Worm (Caenorhabditis elegans) whole organism, L3 larva: ENCODE data around the gene del-8.
"Not testable (repeated sequence)": the region's sequence is repeated elsewhere in the genome, so short reads cannot be mapped to it uniquely, and the experiment has no call there.

Experiments
- R02D3.7 ChIP-seq: fragments of 150-350 bp; optimal IDR thresholded peaks from 2 replicates; lab custom pipeline; 2014; ENCODE audit warnings: missing biosample characterization, missing genetic modification characterization
- ZK546.5 ChIP-seq: sonication (generic microtip); optimal IDR thresholded peaks from 2 replicates; lab custom pipeline; 2017; ENCODE audit warnings: missing biosample characterization, missing genetic modification characterization
- aly-2 ChIP-seq: fragments of 150-350 bp; optimal IDR thresholded peaks from 2 replicates; lab custom pipeline; 2014; ENCODE audit warnings: missing biosample characterization, missing genetic modification characterization
- ceh-82 ChIP-seq: fragments of 150-350 bp; optimal IDR thresholded peaks from 2 replicates; lab custom pipeline; 2014; ENCODE audit warnings: missing biosample characterization, missing genetic modification characterization
- daf-12 ChIP-seq: fragments of 150-350 bp; optimal IDR thresholded peaks from 2 replicates; lab custom pipeline; 2014; ENCODE audit warnings: missing biosample characterization, missing genetic modification reagents, missing genetic modification characterization
- egl-5 ChIP-seq: fragments of 150-350 bp; optimal IDR thresholded peaks from 2 replicates; lab custom pipeline; 2017; ENCODE audit warnings: missing biosample characterization, missing genetic modification reagents, missing genetic modification characterization, inconsistent platforms
- elt-1 ChIP-seq: fragments of 150-350 bp; optimal IDR thresholded peaks from 2 replicates; lab custom pipeline; 2014; ENCODE audit warnings: missing biosample characterization, missing genetic modification characterization
- elt-2 ChIP-seq: sonication (generic microtip); optimal IDR thresholded peaks from 2 replicates; lab custom pipeline; 2016; ENCODE audit warnings: missing genetic modification reagents, mild to moderate bottlenecking, missing genetic modification characterization, missing compliant biosample characterization
- elt-3 ChIP-seq, 3 experiments: fragments of 150-350 bp in 1 of 3; sonication (generic microtip) in 2 of 3; optimal IDR thresholded peaks; 2 replicates in 2 of 3; 4 replicates in 1 of 3; lab custom pipeline; 2014 to 2017; ENCODE audit warnings: missing biosample characterization in 3 of 3, missing genetic modification characterization in 3 of 3
- eor-1 ChIP-seq, 2 experiments: fragments of 150-350 bp; optimal IDR thresholded peaks; 2 replicates each; lab custom pipeline; 2014 to 2018; ENCODE audit warnings: missing biosample characterization in 2 of 2, missing genetic modification characterization in 2 of 2
- fkh-10 ChIP-seq: sonication (generic microtip); optimal IDR thresholded peaks from 2 replicates; lab custom pipeline; 2017; ENCODE audit warnings: missing biosample characterization, missing genetic modification reagents, missing genetic modification characterization
- fkh-2 ChIP-seq: fragments of 150-350 bp; optimal IDR thresholded peaks from 2 replicates; lab custom pipeline; 2014; ENCODE audit warnings: missing biosample characterization, missing genetic modification reagents, missing genetic modification characterization
- hmg-11 ChIP-seq: sonication (generic microtip); optimal IDR thresholded peaks from 2 replicates; lab custom pipeline; 2016; ENCODE audit warnings: missing genetic modification characterization, missing compliant biosample characterization
- jun-1 ChIP-seq: fragments of 150-350 bp; optimal IDR thresholded peaks from 2 replicates; lab custom pipeline; 2014; ENCODE audit warnings: missing biosample characterization, missing genetic modification reagents, missing genetic modification characterization
- lin-15B ChIP-seq: fragments of 150-350 bp; optimal IDR thresholded peaks from 2 replicates; lab custom pipeline; 2014; ENCODE audit warnings: missing biosample characterization, missing genetic modification characterization
- lin-39 ChIP-seq: fragments of 150-350 bp; optimal IDR thresholded peaks from 2 replicates; lab custom pipeline; 2018; ENCODE audit warnings: missing biosample characterization, missing genetic modification reagents, missing genetic modification characterization
- lsy-12 ChIP-seq: sonication (generic microtip); optimal IDR thresholded peaks from 2 replicates; lab custom pipeline; 2016; ENCODE audit warnings: mild to moderate bottlenecking, missing genetic modification characterization, missing compliant biosample characterization
- mdl-1 ChIP-seq: fragments of 150-350 bp; optimal IDR thresholded peaks from 2 replicates; lab custom pipeline; 2014; ENCODE audit warnings: missing biosample characterization, missing genetic modification characterization
- mml-1 ChIP-seq: fragments of 150-350 bp; sonication (generic microtip); optimal IDR thresholded peaks from 3 replicates; lab custom pipeline; 2014; ENCODE audit warnings: missing biosample characterization, missing genetic modification characterization
- nfya-1 ChIP-seq: sonication (generic microtip); optimal IDR thresholded peaks from 2 replicates; lab custom pipeline; 2017; ENCODE audit warnings: missing genetic modification characterization, mild to moderate bottlenecking, missing compliant biosample characterization, antibody characterized with exemption, moderate library complexity; ENCODE audit not compliant: insufficient read depth
- nhr-11 ChIP-seq: fragments of 150-350 bp; optimal IDR thresholded peaks from 2 replicates; lab custom pipeline; 2014; ENCODE audit warnings: missing biosample characterization, missing genetic modification characterization
- nhr-12 ChIP-seq: fragments of 150-350 bp; optimal IDR thresholded peaks from 2 replicates; lab custom pipeline; 2014; ENCODE audit warnings: missing biosample characterization, missing genetic modification characterization
- nhr-23 ChIP-seq: fragments of 150-350 bp; optimal IDR thresholded peaks from 2 replicates; lab custom pipeline; 2014; ENCODE audit warnings: missing biosample characterization, missing genetic modification reagents, missing genetic modification characterization
- nhr-25 ChIP-seq: sonication (generic microtip); optimal IDR thresholded peaks from 2 replicates; lab custom pipeline; 2017; ENCODE audit warnings: missing biosample characterization, missing genetic modification characterization
- nhr-43 ChIP-seq: sonication (generic microtip); optimal IDR thresholded peaks from 2 replicates; lab custom pipeline; 2016; ENCODE audit warnings: mild to moderate bottlenecking, missing genetic modification characterization, missing compliant biosample characterization; ENCODE audit not compliant: poor library complexity, severe bottlenecking
- nhr-67 ChIP-seq: fragments of 150-350 bp; optimal IDR thresholded peaks from 2 replicates; lab custom pipeline; 2014; ENCODE audit warnings: missing biosample characterization, missing genetic modification characterization
- nhr-77 ChIP-seq: fragments of 150-350 bp; optimal IDR thresholded peaks from 2 replicates; lab custom pipeline; 2014; ENCODE audit warnings: missing biosample characterization, missing genetic modification characterization
- skn-1 ChIP-seq: fragments of 150-350 bp; optimal IDR thresholded peaks from 2 replicates; lab custom pipeline; 2014; ENCODE audit warnings: missing biosample characterization, missing genetic modification characterization
- snpc-4 ChIP-seq: fragments of 150-350 bp; optimal IDR thresholded peaks from 2 replicates; lab custom pipeline; 2014; ENCODE audit warnings: missing biosample characterization, missing genetic modification characterization
- tbx-2 ChIP-seq: sonication (generic microtip); optimal IDR thresholded peaks from 2 replicates; lab custom pipeline; 2016; ENCODE audit warnings: mild to moderate bottlenecking, missing genetic modification characterization, missing compliant biosample characterization
- unc-39 ChIP-seq: sonication (generic microtip); optimal IDR thresholded peaks from 4 replicates; lab custom pipeline; 2017; ENCODE audit warnings: missing biosample characterization, missing genetic modification characterization
- zag-1 ChIP-seq: fragments of 150-350 bp; optimal IDR thresholded peaks from 2 replicates; lab custom pipeline; 2014; ENCODE audit warnings: missing biosample characterization, missing genetic modification characterization
- ztf-11 ChIP-seq: fragments of 150-350 bp; optimal IDR thresholded peaks from 2 replicates; lab custom pipeline; 2014; ENCODE audit warnings: missing biosample characterization, missing genetic modification characterization

Gene del-8

ce11 chrX:9616919-9617318 is 27.7 kb downstream of the del-8 start, which contains the start of gene C11E4.7:
Gene C11E4.7 (plus strand): TSS chrX:9617219.
- TF ChIP-seq lin-15B (tag; lab: Kevin White, UChicago) = no peak
- no peak for TF ChIP-seq jun-1

- TF ChIP-seq fkh-10 (GFP tag; lab: Kevin White, UChicago) (no peak), snpc-4 (tag; lab: Kevin White, UChicago) (no peak), R02D3.7 (tag; lab: Kevin White, UChicago) (no peak), nhr-77 (tag; lab: Kevin White, UChicago) (no peak), nhr-23 (tag; lab: Kevin White, UChicago) (no peak), mdl-1 (tag; lab: Kevin White, UChicago) (no peak), nhr-67 (no peak), hmg-11 (tag; lab: Kevin White, UChicago) (no peak), ZK546.5 (tag; lab: Kevin White, UChicago) (no peak)
Measured at ce11 chrX:9620136-9620535, 30.9 kb downstream of the del-8 start, which contains the start of gene C11E4.8. Gene C11E4.8 (plus strand): TSS chrX:9620436.

- TF ChIP-seq lin-39 (tag; lab: Kevin White, UChicago) (no peak), elt-2 (tag; lab: Kevin White, UChicago) (peak; percentile 27), lin-15B (tag; lab: Kevin White, UChicago) (no peak), lsy-12 (peak; percentile 4), mdl-1 (tag; lab: Kevin White, UChicago) (no peak), hmg-11 (tag; lab: Kevin White, UChicago) (peak; percentile 14), nhr-43 (tag; lab: Kevin White, UChicago) (peak; percentile 59), elt-1 (no peak), skn-1 (tag; lab: Kevin White, UChicago) (no peak), zag-1 (tag; lab: Kevin White, UChicago) (no peak), nfya-1 (tag; lab: Kevin White, UChicago) (no peak), elt-3 (tag; optimal IDR thresholded peaks at IDR 0.05; lab: Kevin White, UChicago) (no peak), tbx-2 (tag; lab: Kevin White, UChicago) (no peak), nhr-25 (peak; percentile 4), aly-2 (no peak), eor-1 (tag; optimal IDR thresholded peaks at IDR 0.05; lab: Kevin White, UChicago) (no peak), nhr-12 (no peak), nhr-11 (tag; lab: Kevin White, UChicago) (no peak), nhr-77 (tag; lab: Kevin White, UChicago) (no peak), fkh-2 (no peak), ZK546.5 (tag; lab: Kevin White, UChicago) (no peak)
Measured at ce11 chrX:9622609-9623008, 33.4 kb downstream of the del-8 start.

- not testable (repeated sequence) for TF ChIP-seq egl-5, ztf-11, mml-1 (tag; lab: Kevin White, UChicago)
Measured at ce11 chrX:9625824-9626223, 36.6 kb downstream of the del-8 start, which contains the start of gene F34H10.1. Gene F34H10.1 (plus strand): TSS chrX:9626124.

ce11 chrX:9629552-9629951 is 40.3 kb downstream of the del-8 start:
- TF ChIP-seq lin-39 (tag; lab: Kevin White, UChicago) (no peak), zag-1 (tag; lab: Kevin White, UChicago) (no peak), nhr-25 (no peak), ztf-11 (tag; lab: Kevin White, UChicago) (no peak), unc-39 (tag; lab: Kevin White, UChicago) (no peak), daf-12 (tag; lab: Kevin White, UChicago) (no peak), hmg-11 (tag; lab: Kevin White, UChicago) (no peak), jun-1 (no peak), tbx-2 (tag; lab: Kevin White, UChicago) (no peak), mdl-1 (tag; lab: Kevin White, UChicago) (no peak), fkh-2 (no peak), nhr-11 (tag; lab: Kevin White, UChicago) (no peak), nhr-67 (no peak), ceh-82 (tag; lab: Kevin White, UChicago) (no peak)
